Worm (Caenorhabditis elegans) whole organism, midembryonic: ENCODE measurements around the gene Y102A11A.5.
"Not testable (repeated sequence)": the region's sequence is repeated elsewhere in the genome, so short reads cannot be mapped to it uniquely, and the experiment has no call there.

Source experiments
- T22C8.4 ChIP-seq: fragments of 200-800 bp; sonication (Bioruptor generic); IDR thresholded peaks from 2 replicates; pipeline ENCODE4 v1.3.6; 2022; ENCODE audit warnings: missing genetic modification characterization, missing compliant biosample characterization
- cog-1 ChIP-seq: sonication (generic microtip); optimal IDR thresholded peaks from 2 replicates; lab custom pipeline; 2016; ENCODE audit warnings: missing genetic modification characterization, missing compliant biosample characterization
- flt-1 ChIP-seq: fragments of 200-800 bp; sonication (Bioruptor generic); IDR thresholded peaks from 2 replicates; pipeline ENCODE4 v1.3.6; 2022; ENCODE audit warnings: missing genetic modification characterization, missing compliant biosample characterization
- klf-2 ChIP-seq: fragments of 200-800 bp; sonication (Bioruptor generic); conservative IDR thresholded peaks from 2 replicates; pipeline ENCODE4 v1.3.6; 2022; ENCODE audit warnings: missing genetic modification reagents, missing genetic modification characterization, missing compliant biosample characterization
- med-1 ChIP-seq: sonication (generic microtip); optimal IDR thresholded peaks from 2 replicates; lab custom pipeline; 2017; ENCODE audit warnings: missing genetic modification characterization, mild to moderate bottlenecking, missing compliant biosample characterization, antibody characterized with exemption, missing genetic modification reagents; ENCODE audit not compliant: insufficient read depth
- ref-1 ChIP-seq: fragments of 200-800 bp; sonication (Bioruptor generic); conservative IDR thresholded peaks from 2 replicates; pipeline ENCODE4 v1.3.6; 2022; ENCODE audit warnings: missing genetic modification reagents, missing genetic modification characterization, missing compliant biosample characterization
- tab-1 ChIP-seq: fragments of 200-800 bp; sonication (Bioruptor generic); IDR thresholded peaks from 2 replicates; pipeline ENCODE4 v1.3.6; 2022; ENCODE audit warnings: missing genetic modification characterization, missing compliant biosample characterization
- ztf-23 ChIP-seq: fragments of 200-800 bp; sonication (Bioruptor generic); IDR thresholded peaks from 2 replicates; pipeline ENCODE4 v1.3.6; 2022; ENCODE audit warnings: missing genetic modification reagents, missing genetic modification characterization, missing compliant biosample characterization
- ztf-29 ChIP-seq: fragments of 200-800 bp; sonication (Bioruptor generic); IDR thresholded peaks from 2 replicates; pipeline ENCODE4 v1.3.6; 2022; ENCODE audit warnings: missing genetic modification reagents, missing genetic modification characterization, missing compliant biosample characterization

Gene Y102A11A.5

ce11 chrX:2042621-2043020 is 11.2 kb upstream of the Y102A11A.5 start:
- TF ChIP-seq tab-1 (GFP tag; lab: Robert Waterston, UW) (0 out of 2 replicates have a peak, but pooled peaks have one; percentile 45), klf-2 (no peak)

ce11 chrX:2041448-2042138 is 10.2 kb upstream of the Y102A11A.5 start:
- no peak for TF ChIP-seq med-1 (GFP tag; lab: Kevin White, UChicago)
- TF ChIP-seq ztf-29 (GFP tag; lab: Robert Waterston, UW), result no peak
- no peak for TF ChIP-seq klf-2

ce11 chrX:2040877-2041276 is 9.5 kb upstream of the Y102A11A.5 start:
- TF ChIP-seq flt-1 (GFP tag; lab: Robert Waterston, UW) (peak; percentile 46; the same call in 1 of the 2 replicates), ztf-23 (GFP tag; lab: Robert Waterston, UW) (no peak), med-1 (GFP tag; lab: Kevin White, UChicago) (no peak), ztf-29 (GFP tag; lab: Robert Waterston, UW) (no peak), cog-1 (tag; lab: Kevin White, UChicago) (no peak)

ce11 chrX:2039358-2039757 is 8.0 kb upstream of the Y102A11A.5 start, which contains the start of gene smex-2:
Gene smex-2, minus strand, starts transcription at chrX:2039458.
- TF ChIP-seq ztf-29 (GFP tag; lab: Robert Waterston, UW) (no peak), ref-1 (GFP tag; lab: Robert Waterston, UW) (no peak), med-1 (GFP tag; lab: Kevin White, UChicago) (no peak), tab-1 (GFP tag; lab: Robert Waterston, UW) (no peak), ztf-23 (GFP tag; lab: Robert Waterston, UW) (no peak), flt-1 (GFP tag; lab: Robert Waterston, UW) (no peak), T22C8.4 (no peak), cog-1 (tag; lab: Kevin White, UChicago) (no peak), klf-2 (no peak)

- TF ChIP-seq ztf-23 (GFP tag; lab: Robert Waterston, UW) (no peak), cog-1 (tag; lab: Kevin White, UChicago) (no peak), ztf-29 (GFP tag; lab: Robert Waterston, UW) (no peak), ref-1 (GFP tag; lab: Robert Waterston, UW) (no peak), klf-2 (no peak), flt-1 (GFP tag; lab: Robert Waterston, UW) (no peak), med-1 (GFP tag; lab: Kevin White, UChicago) (no peak), tab-1 (GFP tag; lab: Robert Waterston, UW) (no peak), T22C8.4 (no peak)
Measured at ce11 chrX:2035172-2035571, 3.8 kb upstream of the Y102A11A.5 start, which contains the start of gene ergi-1. Gene ergi-1, minus strand, starts transcription at chrX:2035272.

ce11 chrX:2030871-2031270 is 517 bp downstream of the Y102A11A.5 start:
- TF ChIP-seq flt-1 (GFP tag; lab: Robert Waterston, UW), result no peak
- TF ChIP-seq cog-1 (tag; lab: Kevin White, UChicago), result no peak
- TF ChIP-seq med-1 (GFP tag; lab: Kevin White, UChicago), result no peak
- TF ChIP-seq tab-1 (GFP tag; lab: Robert Waterston, UW), result no peak
- no peak for TF ChIP-seq ref-1 (GFP tag; lab: Robert Waterston, UW)
- TF ChIP-seq ztf-23 (GFP tag; lab: Robert Waterston, UW), result no peak
- no peak for TF ChIP-seq ztf-29 (GFP tag; lab: Robert Waterston, UW)
- TF ChIP-seq klf-2, result no peak
- TF ChIP-seq T22C8.4, result no peak

ce11 chrX:2026342-2026741 is 5.0 kb downstream of the Y102A11A.5 start, which contains the start of gene Y102A11A.2:
Gene Y102A11A.2, plus strand, starts transcription at chrX:2026642.
- TF ChIP-seq med-1 (GFP tag; lab: Kevin White, UChicago); ref-1 (GFP tag; lab: Robert Waterston, UW); cog-1 (tag; lab: Kevin White, UChicago): not testable (repeated sequence)

- TF ChIP-seq med-1 (GFP tag; lab: Kevin White, UChicago) (no peak), ztf-29 (GFP tag; lab: Robert Waterston, UW) (no peak), cog-1 (tag; lab: Kevin White, UChicago) (no peak), klf-2 (no peak), tab-1 (GFP tag; lab: Robert Waterston, UW) (no peak), T22C8.4 (no peak), ref-1 (GFP tag; lab: Robert Waterston, UW) (no peak), flt-1 (GFP tag; lab: Robert Waterston, UW) (no peak), ztf-23 (GFP tag; lab: Robert Waterston, UW) (no peak)
Measured at ce11 chrX:2021558-2021957, 9.8 kb downstream of the Y102A11A.5 start.

- TF ChIP-seq klf-2, result no peak
- TF ChIP-seq med-1 (GFP tag; lab: Kevin White, UChicago), result no peak
- no peak for TF ChIP-seq ref-1 (GFP tag; lab: Robert Waterston, UW)
Measured at ce11 chrX:2018848-2019247, 12.5 kb downstream of the Y102A11A.5 start, which contains the start of gene Y102A11A.3. Gene Y102A11A.3, plus strand, starts transcription at chrX:2019148.

ce11 chrX:2018211-2018610 is 13.2 kb downstream of the Y102A11A.5 start:
- TF ChIP-seq ref-1 (GFP tag; lab: Robert Waterston, UW), result no peak
- no peak for TF ChIP-seq flt-1 (GFP tag; lab: Robert Waterston, UW)
